Worm (Caenorhabditis elegans) whole organism, L2 larva: ENCODE measurements around the gene grd-1.

Experiments used
- F13H6.1 ChIP-seq: sonication (generic microtip); optimal IDR thresholded peaks from 2 replicates; lab custom pipeline; 2016; ENCODE audit warnings: missing genetic modification characterization, missing compliant biosample characterization
- R02D3.7 ChIP-seq: fragments of 150-350 bp; optimal IDR thresholded peaks from 2 replicates; lab custom pipeline; 2014; ENCODE audit warnings: missing biosample characterization, missing genetic modification characterization
- Y55F3AM.14 ChIP-seq: fragments of 200-800 bp; sonication (Bioruptor generic); optimal IDR thresholded peaks from 2 replicates; lab custom pipeline; 2018; ENCODE audit warnings: mild to moderate bottlenecking, missing genetic modification characterization, missing compliant biosample characterization
- ZK546.5 ChIP-seq: sonication (generic microtip); optimal IDR thresholded peaks from 2 replicates; lab custom pipeline; 2017; ENCODE audit warnings: missing biosample characterization, missing genetic modification characterization
- alr-1 ChIP-seq: fragments of 150-350 bp; optimal IDR thresholded peaks from 2 replicates; lab custom pipeline; 2014; ENCODE audit warnings: missing biosample characterization, missing genetic modification characterization
- aly-2 ChIP-seq: fragments of 150-350 bp; optimal IDR thresholded peaks from 2 replicates; lab custom pipeline; 2014; ENCODE audit warnings: missing biosample characterization, missing genetic modification characterization
- ama-1 ChIP-seq: fragments of 150-350 bp; optimal IDR thresholded peaks from 2 replicates; lab custom pipeline; 2018; ENCODE audit warnings: inconsistent platforms
- blmp-1 ChIP-seq: sonication (generic microtip); optimal IDR thresholded peaks from 2 replicates; lab custom pipeline; 2017; ENCODE audit warnings: missing genetic modification characterization, mild to moderate bottlenecking, missing compliant biosample characterization, antibody characterized with exemption, moderate library complexity; ENCODE audit not compliant: insufficient read depth
- ceh-82 ChIP-seq: fragments of 150-350 bp; optimal IDR thresholded peaks from 2 replicates; lab custom pipeline; 2014; ENCODE audit warnings: missing biosample characterization, missing genetic modification characterization
- crh-2 ChIP-seq: sonication (generic microtip); optimal IDR thresholded peaks from 2 replicates; lab custom pipeline; 2017; ENCODE audit warnings: missing biosample characterization, missing genetic modification characterization
- dmd-4 ChIP-seq: sonication (generic microtip); optimal IDR thresholded peaks from 2 replicates; lab custom pipeline; 2017; ENCODE audit warnings: missing biosample characterization, missing genetic modification characterization
- elt-1 ChIP-seq: fragments of 150-350 bp; optimal IDR thresholded peaks from 2 replicates; lab custom pipeline; 2014; ENCODE audit warnings: missing biosample characterization, missing genetic modification characterization
- elt-3 ChIP-seq: sonication (generic microtip); optimal IDR thresholded peaks from 2 replicates; lab custom pipeline; 2017; ENCODE audit warnings: missing biosample characterization, missing genetic modification characterization
- fos-1 ChIP-seq: fragments of 150-350 bp; optimal IDR thresholded peaks from 2 replicates; lab custom pipeline; 2014; ENCODE audit warnings: missing biosample characterization, missing genetic modification characterization
- gmeb-1 ChIP-seq: fragments of 150-350 bp; optimal IDR thresholded peaks from 2 replicates; lab custom pipeline; 2014; ENCODE audit warnings: missing biosample characterization, missing genetic modification characterization
- lin-11 ChIP-seq: fragments of 150-350 bp; sonication (generic microtip); optimal IDR thresholded peaks from 2 replicates; lab custom pipeline; 2014; ENCODE audit warnings: missing biosample characterization, missing genetic modification characterization, inconsistent platforms, mixed read lengths
- lin-13 ChIP-seq: fragments of 150-350 bp; optimal IDR thresholded peaks from 2 replicates; lab custom pipeline; 2014; ENCODE audit warnings: missing biosample characterization, missing genetic modification reagents, missing genetic modification characterization
- lin-39 ChIP-seq: fragments of 150-350 bp; optimal IDR thresholded peaks from 2 replicates; lab custom pipeline; 2014; ENCODE audit warnings: missing biosample characterization, missing genetic modification reagents, missing genetic modification characterization
- mab-5 ChIP-seq: fragments of 150-350 bp; optimal IDR thresholded peaks from 2 replicates; lab custom pipeline; 2014; ENCODE audit warnings: missing biosample characterization, missing genetic modification characterization
- mbf-1 ChIP-seq: sonication (generic microtip); optimal IDR thresholded peaks from 2 replicates; lab custom pipeline; 2017; ENCODE audit warnings: missing biosample characterization, missing genetic modification characterization
- mdl-1 ChIP-seq, 2 experiments: fragments of 150-350 bp in 1 of 2; sonication (generic microtip) in 1 of 2; optimal IDR thresholded peaks; 2 replicates each; lab custom pipeline; 2017; ENCODE audit warnings: missing biosample characterization in 2 of 2, missing genetic modification characterization in 2 of 2
- nhr-10 ChIP-seq: sonication (generic microtip); optimal IDR thresholded peaks from 2 replicates; lab custom pipeline; 2017; ENCODE audit warnings: missing biosample characterization, missing genetic modification characterization
- nhr-12 ChIP-seq: fragments of 150-350 bp; optimal IDR thresholded peaks from 2 replicates; lab custom pipeline; 2014; ENCODE audit warnings: missing biosample characterization, missing genetic modification characterization
- nhr-129 ChIP-seq: fragments of 150-350 bp; optimal IDR thresholded peaks from 2 replicates; lab custom pipeline; 2014; ENCODE audit warnings: missing biosample characterization, missing genetic modification characterization
- nhr-23 ChIP-seq: fragments of 150-350 bp; optimal IDR thresholded peaks from 2 replicates; lab custom pipeline; 2014; ENCODE audit warnings: missing biosample characterization, missing genetic modification reagents, missing genetic modification characterization
- nhr-237 ChIP-seq: fragments of 150-350 bp; optimal IDR thresholded peaks from 2 replicates; lab custom pipeline; 2014; ENCODE audit warnings: missing biosample characterization, missing genetic modification characterization
- nhr-25 ChIP-seq: fragments of 150-350 bp; sonication (generic microtip); optimal IDR thresholded peaks from 3 replicates; lab custom pipeline; 2014; ENCODE audit warnings: missing biosample characterization, missing genetic modification characterization
- nhr-6 ChIP-seq: fragments of 150-350 bp; optimal IDR thresholded peaks from 2 replicates; lab custom pipeline; 2014; ENCODE audit warnings: missing biosample characterization, missing genetic modification characterization
- peb-1 ChIP-seq: fragments of 150-350 bp; optimal IDR thresholded peaks from 2 replicates; lab custom pipeline; 2014; ENCODE audit warnings: missing biosample characterization, missing genetic modification characterization
- skn-1 ChIP-seq: sonication (generic microtip); optimal IDR thresholded peaks from 2 replicates; lab custom pipeline; 2017; ENCODE audit warnings: missing biosample characterization, missing genetic modification characterization
- sma-3 ChIP-seq: sonication (generic microtip); optimal IDR thresholded peaks from 2 replicates; lab custom pipeline; 2016; ENCODE audit warnings: missing genetic modification reagents, missing genetic modification characterization, missing compliant biosample characterization
- sma-9 ChIP-seq, 2 experiments: fragments of 150-350 bp in 1 of 2; sonication (generic microtip) in 1 of 2; optimal IDR thresholded peaks; 2 replicates each; lab custom pipeline; 2014 to 2016; ENCODE audit warnings: missing genetic modification characterization in 2 of 2, mild to moderate bottlenecking in 1 of 2, missing biosample characterization in 1 of 2, missing compliant biosample characterization in 1 of 2, missing genetic modification reagents in 1 of 2, moderate library complexity in 1 of 2
- unc-39 ChIP-seq: fragments of 150-350 bp; optimal IDR thresholded peaks from 2 replicates; lab custom pipeline; 2014; ENCODE audit warnings: missing biosample characterization, missing genetic modification characterization
- unc-55 ChIP-seq: fragments of 150-350 bp; sonication (generic microtip); optimal IDR thresholded peaks from 3 replicates; lab custom pipeline; 2014; ENCODE audit warnings: missing biosample characterization, missing genetic modification reagents, missing genetic modification characterization
- unc-62 ChIP-seq: fragments of 150-350 bp; optimal IDR thresholded peaks from 2 replicates; lab custom pipeline; 2014; ENCODE audit warnings: missing biosample characterization, missing genetic modification reagents, missing genetic modification characterization
- zag-1 ChIP-seq: fragments of 150-350 bp; optimal IDR thresholded peaks from 2 replicates; lab custom pipeline; 2014; ENCODE audit warnings: missing biosample characterization, missing genetic modification characterization
- ztf-1 ChIP-seq: fragments of 200-800 bp; sonication (Bioruptor generic); conservative IDR thresholded peaks from 2 replicates; pipeline ENCODE4 v1.3.6; 2022; ENCODE audit warnings: missing genetic modification characterization, missing compliant biosample characterization
- ztf-4 ChIP-seq: fragments of 150-350 bp; optimal IDR thresholded peaks from 2 replicates; lab custom pipeline; 2014; ENCODE audit warnings: missing biosample characterization, missing genetic modification characterization

Gene grd-1

DNA sequence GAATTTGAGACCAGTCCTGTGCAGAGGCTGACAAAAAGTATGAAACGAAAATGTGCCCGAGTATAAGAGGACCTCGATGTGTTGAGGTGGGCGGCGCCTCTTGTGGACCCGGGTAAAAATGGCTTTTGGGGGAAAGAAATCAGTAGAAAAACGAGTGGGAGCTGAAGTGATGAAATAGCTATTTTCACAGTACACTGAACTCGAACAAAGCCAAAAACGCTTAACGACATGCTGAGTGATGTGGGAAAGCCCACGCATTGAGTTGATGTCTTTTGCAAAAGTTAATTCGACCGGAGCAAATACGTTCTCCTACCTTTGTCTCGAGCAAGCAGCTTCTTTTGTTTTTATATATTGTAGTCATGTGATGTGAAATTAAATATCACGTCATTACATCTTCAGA, 7.5 kb downstream of the grd-1 start, which contains the start of gene nlp-66:
TSS of gene nlp-66 (minus strand) at position 101 of the 400 bp plus-strand sequence.
- no peak for TF ChIP-seq unc-62 (GFP tag; lab: Kevin White, UChicago)
- no peak for TF ChIP-seq ZK546.5 (tag; lab: Kevin White, UChicago)
- TF ChIP-seq lin-11 (tag; lab: Kevin White, UChicago): no peak
- no peak for TF ChIP-seq ztf-4
- TF ChIP-seq elt-3 (tag; lab: Kevin White, UChicago): no peak
- TF ChIP-seq mab-5 (tag; lab: Kevin White, UChicago): no peak
- TF ChIP-seq unc-55 (GFP tag; lab: Kevin White, UChicago): no peak
- TF ChIP-seq Y55F3AM.14: no peak
- no peak for TF ChIP-seq peb-1
- no peak for TF ChIP-seq mdl-1 (tag; optimal IDR thresholded peaks at IDR 0.05; lab: Kevin White, UChicago)
- TF ChIP-seq nhr-10 (tag; lab: Kevin White, UChicago): no peak
- no peak for TF ChIP-seq alr-1
- TF ChIP-seq unc-39 (tag; lab: Kevin White, UChicago): no peak
- TF ChIP-seq zag-1 (tag; lab: Kevin White, UChicago): no peak
- TF ChIP-seq gmeb-1 (tag; lab: Kevin White, UChicago): no peak
- TF ChIP-seq R02D3.7 (tag; lab: Kevin White, UChicago): no peak
- no peak for TF ChIP-seq nhr-23 (tag; lab: Kevin White, UChicago)
- no peak for TF ChIP-seq nhr-237
- TF ChIP-seq, all 48 proteins: peak for 0

DNA sequence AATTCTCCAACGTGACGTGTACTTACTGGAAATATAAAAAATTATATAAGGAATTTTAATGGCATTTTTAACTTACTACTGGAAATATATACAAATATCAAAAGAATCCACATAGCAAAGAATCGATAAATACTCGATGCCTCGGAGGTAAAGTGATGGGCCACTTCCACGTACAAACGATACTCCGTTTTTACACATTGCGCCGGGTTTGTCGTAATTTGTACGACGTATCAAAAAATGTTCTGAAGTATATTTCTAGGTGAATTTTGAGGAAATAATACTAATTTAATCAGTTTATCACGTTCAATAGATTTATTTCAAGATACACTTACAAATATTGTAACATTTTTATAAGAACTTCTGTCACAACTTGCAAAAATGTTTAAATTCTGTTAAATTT, 11.6 kb downstream of the grd-1 start, which contains the start of gene R08B4.3:
TSS of gene R08B4.3 (minus strand) at position 198 of the 400 bp plus-strand sequence.
- peak; percentile 40 for TF ChIP-seq alr-1
- TF ChIP-seq R02D3.7 (tag; lab: Kevin White, UChicago): no peak

DNA sequence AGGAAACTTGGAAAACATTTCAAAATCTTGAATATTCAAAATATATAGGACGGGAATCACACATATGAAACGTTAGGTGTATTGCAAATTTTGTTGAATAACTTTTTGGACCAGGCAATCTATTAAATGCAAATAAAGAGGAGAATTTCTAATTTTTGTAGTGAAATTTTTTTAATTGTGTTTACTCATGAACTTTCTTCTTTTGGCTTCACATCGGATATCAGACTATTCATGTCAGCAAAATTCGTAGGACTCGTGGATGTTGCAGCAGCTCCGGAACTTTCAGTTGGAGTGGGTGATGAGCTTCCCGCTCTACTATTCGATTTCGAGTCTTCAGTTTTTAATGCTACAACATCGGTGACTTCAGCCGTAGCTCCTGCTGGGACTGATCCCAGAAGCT, 13.2 kb downstream of the grd-1 start:
- TF ChIP-seq nhr-6 (tag; lab: Kevin White, UChicago) (no peak), fos-1 (no peak), lin-13 (no peak), F13H6.1 (tag; lab: Kevin White, UChicago) (no peak), peb-1 (no peak), blmp-1 (tag; lab: Kevin White, UChicago) (no peak), sma-9 (GFP tag; optimal IDR thresholded peaks at IDR 0.05; lab: Kevin White, UChicago) (no peak), sma-9 (tag; optimal IDR thresholded peaks at IDR 0.05; lab: Kevin White, UChicago) (no peak), ama-1 (lab: Kevin White, UChicago) (no peak)

DNA sequence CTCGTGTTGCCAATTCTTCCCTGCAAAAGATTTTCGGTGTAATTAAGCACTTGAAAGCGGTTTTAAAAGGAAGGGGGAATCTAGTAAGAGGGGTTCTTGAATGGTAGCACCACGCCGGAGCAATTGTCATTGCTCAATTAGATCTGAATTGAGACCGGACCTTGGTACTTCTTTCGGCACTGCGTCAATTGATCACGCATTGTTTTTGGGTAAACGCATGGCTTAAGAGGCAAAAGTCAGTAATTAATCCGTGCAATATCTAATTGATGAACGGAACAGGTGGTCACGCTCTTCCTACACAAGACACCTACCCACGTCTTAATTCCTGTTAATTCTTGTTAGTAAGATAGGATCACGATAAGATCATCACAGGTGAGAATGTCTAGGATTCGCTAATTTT, 14.8 kb downstream of the grd-1 start:
- no peak for TF ChIP-seq lin-39 (tag; lab: Kevin White, UChicago)
- no peak for TF ChIP-seq nhr-237
- no peak for TF ChIP-seq zag-1 (tag; lab: Kevin White, UChicago)
- TF ChIP-seq mdl-1 (tag; optimal IDR thresholded peaks at IDR 0.05; lab: Kevin White, UChicago): no peak
- no peak for TF ChIP-seq nhr-23 (tag; lab: Kevin White, UChicago)
- TF ChIP-seq nhr-10 (tag; lab: Kevin White, UChicago): no peak

DNA sequence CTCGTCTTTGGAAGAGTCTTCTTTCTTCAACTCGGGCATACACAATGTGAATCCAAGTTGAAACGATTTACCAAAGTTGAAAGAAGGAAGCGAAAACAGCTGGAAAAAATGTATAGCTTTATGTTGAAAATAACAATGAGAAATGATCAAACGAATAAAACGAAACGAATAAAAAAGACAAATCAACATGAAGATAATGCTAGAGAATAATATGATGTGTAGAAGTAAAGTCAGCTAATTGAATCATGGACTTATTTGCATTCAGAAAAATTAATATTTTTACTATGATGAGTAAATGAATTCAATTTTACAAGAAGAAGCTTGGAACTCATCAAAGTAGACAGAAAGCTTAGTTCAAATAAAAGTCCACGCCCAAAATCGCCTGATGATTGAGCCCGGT, 16.3 kb downstream of the grd-1 start, which contains the start of gene alr-1:
TSS of gene alr-1 (minus strand) at position 101 of the 400 bp plus-strand sequence.
- TF ChIP-seq ceh-82 (tag; lab: Kevin White, UChicago) (no peak), unc-62 (GFP tag; lab: Kevin White, UChicago) (no peak), nhr-10 (tag; lab: Kevin White, UChicago) (no peak), sma-3 (no peak), gmeb-1 (tag; lab: Kevin White, UChicago) (no peak)

DNA sequence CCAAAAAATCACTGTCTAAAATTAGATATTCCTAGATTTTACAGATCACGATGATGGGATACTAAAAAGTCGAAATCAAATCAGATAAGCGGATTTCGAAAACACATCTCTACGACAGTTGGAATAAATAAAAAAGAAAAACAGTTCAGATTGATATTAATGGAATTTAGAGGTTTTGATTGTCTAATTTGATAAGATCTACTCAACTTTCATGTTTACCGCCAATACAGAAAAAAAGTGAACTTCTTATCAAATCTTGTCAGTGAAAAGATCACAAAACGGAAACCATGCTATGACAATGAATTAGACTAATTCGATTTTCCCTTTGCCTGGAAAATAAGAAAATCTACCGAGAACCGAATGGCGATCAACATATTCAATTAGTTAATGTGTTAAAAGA, 17.0 kb downstream of the grd-1 start:
- TF ChIP-seq elt-1 (tag; lab: Kevin White, UChicago): no peak
- no peak for TF ChIP-seq nhr-10 (tag; lab: Kevin White, UChicago)
- TF ChIP-seq ama-1 (lab: Kevin White, UChicago): no peak
- no peak for TF ChIP-seq ZK546.5 (tag; lab: Kevin White, UChicago)
- TF ChIP-seq blmp-1 (tag; lab: Kevin White, UChicago): no peak
- no peak for TF ChIP-seq nhr-129 (tag; lab: Kevin White, UChicago)
- no peak for TF ChIP-seq nhr-12 (tag; lab: Kevin White, UChicago)
- TF ChIP-seq aly-2 (tag; lab: Kevin White, UChicago): no peak
- no peak for TF ChIP-seq nhr-237
- no peak for TF ChIP-seq ztf-1 (GFP tag; lab: Robert Waterston, UW)
- TF ChIP-seq nhr-25: no peak
- TF ChIP-seq gmeb-1 (tag; lab: Kevin White, UChicago): no peak
- no peak for TF ChIP-seq lin-13
- no peak for TF ChIP-seq unc-62 (GFP tag; lab: Kevin White, UChicago)
- no peak for TF ChIP-seq skn-1 (tag; lab: Kevin White, UChicago)
- TF ChIP-seq ztf-4: no peak
- no peak for TF ChIP-seq crh-2 (tag; lab: Kevin White, UChicago)
- no peak for TF ChIP-seq mbf-1 (tag; lab: Kevin White, UChicago)
- TF ChIP-seq dmd-4 (tag; lab: Kevin White, UChicago): no peak
- no peak for TF ChIP-seq peb-1
- TF ChIP-seq, all 48 proteins: peak for 0
